Worm (Caenorhabditis elegans) whole organism, L4 larva: ENCODE data around the gene egl-46.

Experiments used
- F10B5.3 ChIP-seq: sonication (generic microtip); optimal IDR thresholded peaks from 2 replicates; lab custom pipeline; 2016; ENCODE audit warnings: mild to moderate bottlenecking, missing genetic modification characterization, missing compliant biosample characterization
- F44E2.7 ChIP-seq: fragments of 200-800 bp; sonication (Bioruptor generic); IDR thresholded peaks from 2 replicates; pipeline ENCODE4 v2.1.2; 2022; ENCODE audit warnings: missing genetic modification characterization, missing compliant biosample characterization
- Y75B8A.6 ChIP-seq: fragments of 200-800 bp; sonication (Bioruptor generic); IDR thresholded peaks from 2 replicates; pipeline ENCODE4 v1.3.6; 2022; ENCODE audit warnings: missing genetic modification reagents, missing genetic modification characterization, missing compliant biosample characterization
- aly-2 ChIP-seq: sonication (generic microtip); optimal IDR thresholded peaks from 2 replicates; lab custom pipeline; 2018; ENCODE audit warnings: missing biosample characterization, missing genetic modification characterization
- ama-1 ChIP-seq: fragments of 150-350 bp; optimal IDR thresholded peaks from 2 replicates; lab custom pipeline; 2014; ENCODE audit warnings: inconsistent platforms, mixed read lengths
- arid-1 ChIP-seq: fragments of 200-800 bp; sonication (Bioruptor generic); conservative IDR thresholded peaks from 2 replicates; pipeline ENCODE4 v1.3.6; 2022; ENCODE audit warnings: missing genetic modification reagents, missing genetic modification characterization, missing compliant biosample characterization
- ceh-62 ChIP-seq: sonication (generic microtip); optimal IDR thresholded peaks from 2 replicates; lab custom pipeline; 2017; ENCODE audit warnings: missing biosample characterization, missing genetic modification characterization
- daf-12 ChIP-seq: fragments of 150-350 bp; optimal IDR thresholded peaks from 2 replicates; lab custom pipeline; 2014; ENCODE audit warnings: missing biosample characterization, missing genetic modification reagents, missing genetic modification characterization
- daf-16 ChIP-seq, 3 experiments: sonication (generic microtip); optimal IDR thresholded peaks; 2 replicates each; lab custom pipeline; 2016 to 2017; ENCODE audit warnings: missing genetic modification characterization in 3 of 3, missing genetic modification reagents in 3 of 3, mild to moderate bottlenecking in 2 of 3, missing compliant biosample characterization in 2 of 3, missing biosample characterization in 1 of 3, moderate library complexity in 1 of 3
- daf-8 ChIP-seq: fragments of 200-800 bp; sonication (Bioruptor generic); IDR thresholded peaks from 2 replicates; pipeline ENCODE4 v1.3.6; 2022; ENCODE audit warnings: missing genetic modification characterization, missing compliant biosample characterization
- dmd-6 ChIP-seq: fragments of 200-800 bp; sonication (Bioruptor generic); IDR thresholded peaks from 2 replicates; pipeline ENCODE4 v1.3.6; 2022; ENCODE audit warnings: missing genetic modification reagents, missing genetic modification characterization, missing compliant biosample characterization
- dpl-1 ChIP-seq: fragments of 150-350 bp; optimal IDR thresholded peaks from 2 replicates; lab custom pipeline; 2014; ENCODE audit warnings: missing biosample characterization, missing genetic modification reagents, missing genetic modification characterization
- fos-1 ChIP-seq: fragments of 150-350 bp; optimal IDR thresholded peaks from 2 replicates; lab custom pipeline; 2014; ENCODE audit warnings: missing biosample characterization, missing genetic modification characterization
- hlh-30 ChIP-seq: sonication (generic microtip); optimal IDR thresholded peaks from 2 replicates; lab custom pipeline; 2017; ENCODE audit warnings: antibody characterized with exemption, mild to moderate bottlenecking, missing genetic modification characterization, missing compliant biosample characterization; ENCODE audit not compliant: insufficient read depth
- jun-1 ChIP-seq: fragments of 150-350 bp; optimal IDR thresholded peaks from 2 replicates; lab custom pipeline; 2014; ENCODE audit warnings: missing biosample characterization, missing genetic modification reagents, missing genetic modification characterization
- lin-15B ChIP-seq: fragments of 150-350 bp; sonication (generic microtip); optimal IDR thresholded peaks from 3 replicates; lab custom pipeline; 2014; ENCODE audit warnings: missing biosample characterization, missing genetic modification characterization
- lin-38 ChIP-seq: fragments of 200-800 bp; sonication (Bioruptor generic); IDR thresholded peaks from 2 replicates; pipeline ENCODE4 v1.3.6; 2022; ENCODE audit warnings: missing genetic modification reagents, missing genetic modification characterization, missing compliant biosample characterization
- lin-39 ChIP-seq: fragments of 150-350 bp; optimal IDR thresholded peaks from 2 replicates; lab custom pipeline; 2014; ENCODE audit warnings: missing biosample characterization, missing genetic modification reagents, missing genetic modification characterization
- lir-3 ChIP-seq: sonication (generic microtip); optimal IDR thresholded peaks from 2 replicates; lab custom pipeline; 2016; ENCODE audit warnings: mild to moderate bottlenecking, missing genetic modification characterization, missing compliant biosample characterization
- madf-5 ChIP-seq, 2 experiments: fragments of 200-800 bp; sonication (Bioruptor generic); IDR thresholded peaks; 2 replicates each; pipeline ENCODE4 v1.3.6; 2022; ENCODE audit warnings: missing compliant biosample characterization in 2 of 2, missing genetic modification characterization in 2 of 2
- madf-9 ChIP-seq: fragments of 200-800 bp; sonication (Bioruptor generic); conservative IDR thresholded peaks from 2 replicates; pipeline ENCODE4 v1.3.6; 2022; ENCODE audit warnings: missing genetic modification reagents, missing genetic modification characterization, missing compliant biosample characterization
- mdl-1 ChIP-seq, 2 experiments: fragments of 150-350 bp in 1 of 2; sonication (generic microtip) in 1 of 2; optimal IDR thresholded peaks; 2 replicates each; lab custom pipeline; 2014 to 2017; ENCODE audit warnings: missing biosample characterization in 2 of 2, missing genetic modification characterization in 2 of 2
- mes-2 ChIP-seq: sonication (generic microtip); optimal IDR thresholded peaks from 2 replicates; lab custom pipeline; 2016; ENCODE audit warnings: missing genotype, mild to moderate bottlenecking, missing genetic modification characterization, missing compliant biosample characterization; ENCODE audit not compliant: poor library complexity, severe bottlenecking
- mxl-3 ChIP-seq: fragments of 200-800 bp; sonication (Bioruptor generic); optimal IDR thresholded peaks from 2 replicates; lab custom pipeline; 2018; ENCODE audit warnings: mild to moderate bottlenecking, missing genetic modification characterization, missing compliant biosample characterization
- nhr-102 ChIP-seq: sonication (generic microtip); optimal IDR thresholded peaks from 2 replicates; lab custom pipeline; 2016; ENCODE audit warnings: mild to moderate bottlenecking, missing genetic modification characterization, moderate library complexity, missing compliant biosample characterization
- nhr-111 ChIP-seq: fragments of 200-800 bp; sonication (Bioruptor generic); optimal IDR thresholded peaks from 2 replicates; lab custom pipeline; 2018; ENCODE audit warnings: mild to moderate bottlenecking, missing genetic modification characterization, missing compliant biosample characterization
- nhr-237 ChIP-seq: sonication (generic microtip); optimal IDR thresholded peaks from 2 replicates; lab custom pipeline; 2017; ENCODE audit warnings: missing biosample characterization, missing genetic modification characterization
- nhr-28 ChIP-seq: fragments of 150-350 bp; optimal IDR thresholded peaks from 2 replicates; lab custom pipeline; 2014; ENCODE audit warnings: missing biosample characterization, missing genetic modification characterization
- nhr-76 ChIP-seq: fragments of 150-350 bp; optimal IDR thresholded peaks from 2 replicates; lab custom pipeline; 2014; ENCODE audit warnings: missing biosample characterization, missing genetic modification characterization
- nhr-77 ChIP-seq: fragments of 150-350 bp; optimal IDR thresholded peaks from 2 replicates; lab custom pipeline; 2014; ENCODE audit warnings: missing biosample characterization, missing genetic modification characterization
- pha-4 ChIP-seq, 2 experiments: fragments of 150-350 bp in 1 of 2; fragments of 200-800 bp in 1 of 2; sonication (Bioruptor generic) in 1 of 2; IDR thresholded peaks in 1 of 2; optimal IDR thresholded peaks in 1 of 2; 2 replicates each; pipeline versions ENCODE4 v1.3.6 to Lab custom; 2014 to 2022; ENCODE audit warnings: missing genetic modification characterization in 2 of 2, missing genetic modification reagents in 2 of 2, missing biosample characterization in 1 of 2, missing compliant biosample characterization in 1 of 2
- saeg-2 ChIP-seq: fragments of 200-800 bp; sonication (Bioruptor generic); IDR thresholded peaks from 2 replicates; pipeline ENCODE4 v1.3.6; 2022; ENCODE audit warnings: missing genetic modification reagents, missing genetic modification characterization, missing compliant biosample characterization
- sdz-12 ChIP-seq: fragments of 200-800 bp; sonication (Bioruptor generic); optimal IDR thresholded peaks from 2 replicates; lab custom pipeline; 2018; ENCODE audit warnings: mild to moderate bottlenecking, missing genetic modification characterization, missing compliant biosample characterization
- set-16 ChIP-seq: fragments of 200-800 bp; sonication (Bioruptor generic); IDR thresholded peaks from 2 replicates; pipeline ENCODE4 v1.3.6; 2022; ENCODE audit warnings: missing genetic modification reagents, missing genetic modification characterization, missing compliant biosample characterization
- skn-1 ChIP-seq: fragments of 150-350 bp; optimal IDR thresholded peaks from 2 replicates; lab custom pipeline; 2014; ENCODE audit warnings: missing biosample characterization, missing genetic modification characterization
- spr-3 ChIP-seq: fragments of 200-800 bp; sonication (Bioruptor generic); optimal IDR thresholded peaks from 2 replicates; lab custom pipeline; 2018; ENCODE audit warnings: mild to moderate bottlenecking, missing genetic modification characterization, missing compliant biosample characterization
- tra-1 ChIP-seq: fragments of 200-800 bp; sonication (Bioruptor generic); IDR thresholded peaks from 2 replicates; pipeline ENCODE4 v1.3.6; 2022; ENCODE audit warnings: missing genetic modification reagents, missing genetic modification characterization, missing compliant biosample characterization
- unc-62 ChIP-seq, 3 experiments: fragments of 150-350 bp in 1 of 3; sonication (generic microtip); optimal IDR thresholded peaks in 2 of 3; peaks in 1 of 3; 1 replicate in 1 of 3; 2 replicates in 2 of 3; lab custom pipeline; 2014 to 2017; ENCODE audit warnings: missing biosample characterization in 3 of 3, missing genetic modification characterization in 3 of 3, missing genetic modification reagents in 3 of 3, missing genotype in 1 of 3
- zfp-2 ChIP-seq: sonication (generic microtip); optimal IDR thresholded peaks from 2 replicates; lab custom pipeline; 2016; ENCODE audit warnings: mild to moderate bottlenecking, missing genetic modification characterization, missing compliant biosample characterization
- zfp-3 ChIP-seq: fragments of 200-800 bp; sonication (Bioruptor generic); conservative IDR thresholded peaks from 2 replicates; pipeline ENCODE4 v1.3.6; 2022; ENCODE audit warnings: missing genetic modification reagents, missing genetic modification characterization, missing compliant biosample characterization
- ztf-11 ChIP-seq: fragments of 150-350 bp; optimal IDR thresholded peaks from 2 replicates; lab custom pipeline; 2014; ENCODE audit warnings: missing biosample characterization, missing genetic modification characterization
- ztf-7 ChIP-seq: fragments of 150-350 bp; optimal IDR thresholded peaks from 2 replicates; lab custom pipeline; 2014; ENCODE audit warnings: missing biosample characterization, missing genetic modification characterization

The egl-46 gene

ce11 chrV:6699833-6700232, 18.5 kb upstream of the egl-46 start:
- TF ChIP-seq set-16 (GFP tag; lab: Robert Waterston, UW): no peak
- TF ChIP-seq mxl-3: peak; percentile 14
- TF ChIP-seq ztf-11 (tag; lab: Kevin White, UChicago): no peak

- TF ChIP-seq nhr-111 (GFP tag; lab: Kevin White, UChicago) (no peak), nhr-28 (tag; lab: Kevin White, UChicago) (peak; percentile 99), nhr-237 (tag; lab: Kevin White, UChicago) (no peak), madf-5 (GFP tag; IDR thresholded peaks at IDR 0.05; lab: Robert Waterston, UW) (no peak)
Measured at ce11 chrV:6699021-6699420, 17.6 kb upstream of the egl-46 start.

- TF ChIP-seq aly-2: no peak
- peak; percentile 27 for TF ChIP-seq hlh-30 (tag; lab: Kevin White, UChicago)
Measured at ce11 chrV:6697552-6697951, 16.2 kb upstream of the egl-46 start, which contains the start of gene W02F12.2. Gene W02F12.2, minus strand, starts transcription at chrV:6697652.

ce11 chrV:6694668-6695067, 13.3 kb upstream of the egl-46 start, which contains the start of gene W02F12.8:
Gene W02F12.8, minus strand, starts transcription at chrV:6694768.
- TF ChIP-seq mes-2 (tag; lab: Kevin White, UChicago): no peak
- peak; percentile 3 for TF ChIP-seq nhr-28 (tag; lab: Kevin White, UChicago)
- TF ChIP-seq ama-1: no peak
- TF ChIP-seq madf-9 (GFP tag; lab: Robert Waterston, UW): no peak
- TF ChIP-seq, all 104 proteins: peak for 1

- TF ChIP-seq spr-3 (GFP tag; lab: Kevin White, UChicago) (no peak), unc-62 (GFP tag; optimal IDR thresholded peaks at IDR 0.05 in 1 of 2; lab: Kevin White, UChicago) (no peak), unc-62 (tag; optimal IDR thresholded peaks at IDR 0.05; lab: Kevin White, UChicago) (no peak), nhr-76 (no peak), dmd-6 (GFP tag; lab: Robert Waterston, UW) (peak; percentile 43; the same call in 1 of the 2 replicates), arid-1 (GFP tag; lab: Robert Waterston, UW) (no peak), ztf-7 (tag; lab: Kevin White, UChicago) (peak; percentile 2), pha-4 (GFP tag; IDR thresholded peaks at IDR 0.05; lab: Robert Waterston, UW) (no peak), pha-4 (tag; optimal IDR thresholded peaks at IDR 0.05; lab: Kevin White, UChicago) (no peak), F10B5.3 (tag; lab: Kevin White, UChicago) (no peak), madf-9 (GFP tag; lab: Robert Waterston, UW) (no peak), lin-15B (no peak), nhr-102 (tag; lab: Kevin White, UChicago) (peak; percentile 11), daf-16 (GFP tag; optimal IDR thresholded peaks at IDR 0.05; lab: Kevin White, UChicago) (no peak), daf-16 (tag; optimal IDR thresholded peaks at IDR 0.05; lab: Kevin White, UChicago) (peak; percentile 87), fos-1 (tag; lab: Kevin White, UChicago) (no peak), F44E2.7 (no peak), dpl-1 (GFP tag; lab: Kevin White, UChicago) (no peak), mdl-1 (tag; optimal IDR thresholded peaks at IDR 0.05; lab: Kevin White, UChicago) (peak in 1 of 2 experiments; percentile 46), jun-1 (tag; lab: Kevin White, UChicago) (no peak), tra-1 (no peak), nhr-77 (tag; lab: Kevin White, UChicago) (peak; percentile 41), zfp-2 (tag; lab: Kevin White, UChicago) (no peak), sdz-12 (GFP tag; lab: Kevin White, UChicago) (no peak), lin-38 (no peak), daf-8 (GFP tag; lab: Robert Waterston, UW) (no peak), saeg-2 (GFP tag; lab: Robert Waterston, UW) (no peak), lir-3 (tag; lab: Kevin White, UChicago) (no peak), lin-39 (tag; lab: Kevin White, UChicago) (no peak), daf-12 (no peak), Y75B8A.6 (GFP tag; lab: Robert Waterston, UW) (no peak), zfp-3 (GFP tag; lab: Robert Waterston, UW) (no peak), nhr-111 (GFP tag; lab: Kevin White, UChicago) (no peak), ceh-62 (tag; lab: Kevin White, UChicago) (no peak), skn-1 (no peak)
Measured at ce11 chrV:6691813-6692351, 10.5 kb upstream of the egl-46 start, which contains the start of gene mtl-1. Gene mtl-1, minus strand, starts transcription at chrV:6691863.
